Worm (Caenorhabditis elegans): Measurements from ENCODE around the gene EEED8.15.

The EEED8.15 gene

DNA sequence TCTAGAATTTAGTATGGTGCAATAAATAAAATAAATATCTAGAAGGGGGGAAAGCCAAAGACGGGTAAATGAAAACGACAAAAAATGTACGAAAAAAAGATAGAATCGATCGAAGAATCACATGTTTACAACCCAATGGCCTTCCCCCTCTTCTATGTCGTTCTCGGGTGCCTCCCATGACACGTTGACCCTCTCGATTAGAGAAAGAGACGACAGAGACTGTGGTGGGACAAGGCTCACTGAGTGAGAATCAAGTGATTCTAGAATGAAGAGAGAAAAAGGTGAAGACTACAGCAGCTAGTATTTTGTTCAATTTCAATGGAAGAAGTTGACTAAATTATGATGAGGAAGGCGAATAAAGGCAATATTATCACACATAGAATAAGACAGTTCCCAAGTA lies 7.0 kb downstream of the EEED8.15 start (continued):
- TF ChIP-seq nhr-232 (tag; optimal IDR thresholded peaks at IDR 0.05): no peak

ce11 chrII:5426470-5426869 lies 7.4 kb downstream of the EEED8.15 start:
- TF ChIP-seq pag-3 (tag; optimal IDR thresholded peaks at IDR 0.05; ENCODE audit: borderline replicate concordance) (no peak), zip-5 (tag; optimal IDR thresholded peaks at IDR 0.05) (no peak), C08G9.2 (tag; optimal IDR thresholded peaks at IDR 0.05) (no peak), ceh-9 (tag; optimal IDR thresholded peaks at IDR 0.05) (no peak), npax-4 (tag; optimal IDR thresholded peaks at IDR 0.05) (no peak), ets-4 (tag; optimal IDR thresholded peaks at IDR 0.05) (no peak), ceh-31 (tag; optimal IDR thresholded peaks at IDR 0.05) (no peak), Y22D7AL.16 (tag; optimal IDR thresholded peaks at IDR 0.05) (no peak), tbx-2 (tag; optimal IDR thresholded peaks at IDR 0.05) (no peak), ceh-48 (tag; optimal IDR thresholded peaks at IDR 0.05) (no peak), ceh-6 (GFP tag; optimal IDR thresholded peaks at IDR 0.05) (no peak), pha-2 (tag; optimal IDR thresholded peaks at IDR 0.05) (no peak), ceh-24 (tag; optimal IDR thresholded peaks at IDR 0.05) (no peak), dmd-4 (tag; optimal IDR thresholded peaks at IDR 0.05; ENCODE audit: borderline replicate concordance) (no peak), nhr-11 (tag; optimal IDR thresholded peaks at IDR 0.05) (no peak), eyg-1 (tag; optimal IDR thresholded peaks at IDR 0.05) (no peak), K09A11.1 (tag; optimal IDR thresholded peaks at IDR 0.05; ENCODE audit: insufficient read depth) (no peak)

DNA sequence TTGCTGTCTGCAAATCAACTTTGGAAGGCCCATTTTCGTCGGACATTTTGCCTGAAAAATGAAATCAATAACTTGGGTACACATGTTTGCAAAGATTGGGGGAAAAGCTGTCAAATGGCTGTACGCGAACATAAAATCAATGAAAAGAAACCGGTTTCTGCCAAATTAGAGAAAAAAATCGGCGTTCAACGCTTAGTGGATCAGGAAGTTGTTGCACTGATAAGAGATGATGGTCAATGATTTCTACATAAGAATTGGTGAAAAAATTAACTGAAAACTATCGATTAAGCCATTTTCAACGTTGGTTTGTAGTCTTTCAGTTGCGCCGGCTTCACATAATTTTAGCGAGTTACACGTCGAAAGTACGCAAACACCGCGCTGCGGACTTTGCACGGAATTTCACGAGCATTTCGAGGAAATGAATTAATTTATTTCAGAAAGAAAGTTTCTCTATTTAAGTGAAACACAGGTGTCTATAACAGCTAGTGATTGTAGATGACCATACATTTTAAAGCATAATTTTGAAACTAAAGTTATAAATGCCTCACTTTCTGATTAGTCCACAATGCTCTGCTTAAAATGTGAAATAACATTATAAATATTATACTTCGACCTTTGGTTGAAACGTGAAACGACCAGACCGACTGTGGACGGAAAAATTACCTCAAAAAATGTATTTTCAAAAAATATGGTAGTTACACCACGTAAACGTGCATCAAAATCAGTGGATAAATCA lies 10.7 kb downstream of the EEED8.15 start, which contains the start of the genes F07F6.4 and F07F6.2:
Gene F07F6.4 (minus strand): TSS at position 51 of the 736 bp plus-strand sequence.
Gene F07F6.2 (plus strand): TSS at position 686 of the 736 bp plus-strand sequence.
- TF ChIP-seq C08G9.2 (tag; optimal IDR thresholded peaks at IDR 0.05) (no peak), ref-2 (tag; optimal IDR thresholded peaks at IDR 0.05) (no peak), C38D4.7 (GFP tag; optimal IDR thresholded peaks at IDR 0.05) (no peak), ceh-45 (GFP tag; IDR thresholded peaks at IDR 0.05) (no peak), K09A11.1 (tag; optimal IDR thresholded peaks at IDR 0.05; ENCODE audit: insufficient read depth) (no peak), unc-3 (GFP tag; conservative IDR thresholded peaks at IDR 0.05) (no peak), unc-3 (tag; optimal IDR thresholded peaks at IDR 0.05) (peak; percentile 19), ceh-31 (tag; optimal IDR thresholded peaks at IDR 0.05) (no peak), ceh-19 (GFP tag; optimal IDR thresholded peaks at IDR 0.05) (no peak), ama-1 (optimal IDR thresholded peaks at IDR 0.05) (no peak), ztf-16 (tag; optimal IDR thresholded peaks at IDR 0.05) (no peak), lim-6 (tag; optimal IDR thresholded peaks at IDR 0.05) (no peak), pha-2 (tag; optimal IDR thresholded peaks at IDR 0.05) (no peak), dve-1 (tag; optimal IDR thresholded peaks at IDR 0.05) (peak; percentile 3), nhr-232 (tag; optimal IDR thresholded peaks at IDR 0.05) (no peak), eyg-1 (tag; optimal IDR thresholded peaks at IDR 0.05) (no peak), ceh-22 (tag; optimal IDR thresholded peaks at IDR 0.05) (no peak), fax-1 (tag; optimal IDR thresholded peaks at IDR 0.05) (no peak), ceh-14 (tag; optimal IDR thresholded peaks at IDR 0.05) (no peak), ttx-3 (tag; optimal IDR thresholded peaks at IDR 0.05) (no peak), ceh-18 (tag; optimal IDR thresholded peaks at IDR 0.05) (no peak), ahr-1 (tag; optimal IDR thresholded peaks at IDR 0.05) (no peak), pag-3 (tag; optimal IDR thresholded peaks at IDR 0.05; ENCODE audit: borderline replicate concordance) (no peak), ceh-9 (tag; optimal IDR thresholded peaks at IDR 0.05) (no peak), hlh-30 (tag; optimal IDR thresholded peaks at IDR 0.05; ENCODE audit: insufficient read depth) (no peak), ceh-34 (tag; optimal IDR thresholded peaks at IDR 0.05) (no peak), ceh-30 (tag; optimal IDR thresholded peaks at IDR 0.05) (no peak), sdc-2 (tag; optimal IDR thresholded peaks at IDR 0.05) (no peak), unc-86 (tag; optimal IDR thresholded peaks at IDR 0.05) (no peak), pax-1 (tag; optimal IDR thresholded peaks at IDR 0.05) (no peak), lin-11 (tag; optimal IDR thresholded peaks at IDR 0.05) (no peak), unc-42 (tag; optimal IDR thresholded peaks at IDR 0.05) (peak; percentile 35), unc-55 (GFP tag; optimal IDR thresholded peaks at IDR 0.05) (no peak), tbx-2 (tag; optimal IDR thresholded peaks at IDR 0.05) (peak; percentile 9), gmeb-2 (tag; optimal IDR thresholded peaks at IDR 0.05) (no peak)
